Fruit fly (Drosophila melanogaster) whole organism, embryonic: Measurements from ENCODE around the gene CG6094.

ENCODE experiments used
- CG10274 ChIP-seq: fragments of 200-800 bp; sonication (Bioruptor generic); optimal IDR thresholded peaks from 3 replicates; lab custom pipeline; 2017; ENCODE audit warnings: missing biosample characterization, mild to moderate bottlenecking, missing genetic modification characterization
- CG11247 ChIP-seq: fragments of 200-800 bp; sonication (Bioruptor generic); IDR thresholded peaks from 2 replicates; pipeline ENCODE4 v1.3.6; 2022; ENCODE audit warnings: missing biosample characterization, missing genetic modification characterization
- CG12769 ChIP-seq: fragments of 200-800 bp; sonication (Bioruptor generic); optimal IDR thresholded peaks from 2 replicates; lab custom pipeline; 2019; ENCODE audit warnings: missing biosample characterization, mild to moderate bottlenecking, missing genetic modification characterization, moderate library complexity
- CG15073 ChIP-seq: fragments of 200-800 bp; sonication (Bioruptor generic); optimal IDR thresholded peaks from 2 replicates; lab custom pipeline; 2016; ENCODE audit warnings: missing biosample characterization, missing genetic modification characterization
- CG16815 ChIP-seq: fragments of 200-800 bp; sonication (Bioruptor generic); optimal IDR thresholded peaks from 3 replicates; lab custom pipeline; 2017; ENCODE audit warnings: missing biosample characterization, mild to moderate bottlenecking, missing genetic modification characterization
- CG17912 ChIP-seq: fragments of 200-800 bp; sonication (Bioruptor generic); optimal IDR thresholded peaks from 2 replicates; lab custom pipeline; 2018; ENCODE audit warnings: missing biosample characterization, mild to moderate bottlenecking, missing genetic modification characterization
- CG18599 ChIP-seq: fragments of 200-800 bp; sonication (Bioruptor generic); optimal IDR thresholded peaks from 3 replicates; lab custom pipeline; 2017; ENCODE audit warnings: missing biosample characterization, missing genetic modification characterization, mild to moderate bottlenecking, moderate library complexity, missing genetic modification reagents
- CG31365 ChIP-seq: fragments of 200-800 bp; sonication (Bioruptor generic); optimal IDR thresholded peaks from 2 replicates; lab custom pipeline; 2018; ENCODE audit warnings: missing biosample characterization, mild to moderate bottlenecking, missing genetic modification characterization
- CG3281 ChIP-seq: fragments of 200-800 bp; sonication (Bioruptor generic); optimal IDR thresholded peaks from 3 replicates; lab custom pipeline; 2017; ENCODE audit warnings: missing biosample characterization, mild to moderate bottlenecking, missing genetic modification characterization
- CG43689 ChIP-seq: fragments of 200-800 bp; sonication (Bioruptor generic); IDR thresholded peaks from 2 replicates; pipeline ENCODE4 v1.3.6; 2022; ENCODE audit warnings: missing biosample characterization, missing genetic modification characterization
- CG6175 ChIP-seq: fragments of 200-800 bp; sonication (Bioruptor generic); IDR thresholded peaks from 3 replicates; pipeline ENCODE4 v1.3.6; 2022; ENCODE audit warnings: missing biosample characterization, missing genetic modification characterization
- CG8089 ChIP-seq: fragments of 200-800 bp; sonication (Bioruptor generic); optimal IDR thresholded peaks from 3 replicates; lab custom pipeline; 2016; ENCODE audit warnings: missing biosample characterization, missing genetic modification characterization
- CG8281 ChIP-seq: fragments of 200-800 bp; sonication (Bioruptor generic); optimal IDR thresholded peaks from 2 replicates; lab custom pipeline; 2018; ENCODE audit warnings: missing biosample characterization, mild to moderate bottlenecking, missing genetic modification characterization, moderate library complexity
- CG8765 ChIP-seq: fragments of 200-800 bp; sonication (Bioruptor generic); IDR thresholded peaks from 2 replicates; pipeline ENCODE4 v1.3.6; 2022; ENCODE audit warnings: missing biosample characterization, missing genetic modification characterization
- CG8924 ChIP-seq: fragments of 200-800 bp; optimal IDR thresholded peaks from 3 replicates; lab custom pipeline; 2019; ENCODE audit warnings: missing biosample characterization, mild to moderate bottlenecking, missing genetic modification characterization, moderate library complexity
- CkIIα-i1 ChIP-seq: fragments of 200-800 bp; sonication (Bioruptor generic); IDR thresholded peaks from 2 replicates; pipeline ENCODE4 v1.3.6; 2022; ENCODE audit warnings: missing biosample characterization, missing genetic modification characterization
- D19B ChIP-seq: fragments of 200-800 bp; sonication (Bioruptor generic); optimal IDR thresholded peaks from 2 replicates; lab custom pipeline; 2017; ENCODE audit warnings: missing biosample characterization, mild to moderate bottlenecking, missing genetic modification characterization
- Dek ChIP-seq: fragments of 200-800 bp; sonication (Bioruptor generic); optimal IDR thresholded peaks from 3 replicates; lab custom pipeline; 2019; ENCODE audit warnings: missing biosample characterization, mild to moderate bottlenecking, missing genetic modification characterization, moderate library complexity
- Dip2 ChIP-seq: fragments of 200-800 bp; sonication (Bioruptor generic); IDR thresholded peaks from 2 replicates; pipeline ENCODE4 v1.3.6; 2022; ENCODE audit warnings: missing biosample characterization, missing genetic modification characterization
- ERR ChIP-seq: fragments of 200-800 bp; sonication (Bioruptor generic); optimal IDR thresholded peaks from 2 replicates; lab custom pipeline; 2016; ENCODE audit warnings: missing biosample characterization, missing genetic modification characterization
- GATAe ChIP-seq: fragments of 200-800 bp; sonication (Bioruptor generic); conservative IDR thresholded peaks from 2 replicates; pipeline ENCODE4 v1.3.6; 2022; ENCODE audit warnings: missing biosample characterization, missing genetic modification characterization
- Hey ChIP-seq: fragments of 200-800 bp; sonication (Bioruptor generic); optimal IDR thresholded peaks from 3 replicates; lab custom pipeline; 2018; ENCODE audit warnings: missing biosample characterization, mild to moderate bottlenecking, missing genetic modification characterization
- HmgD ChIP-seq: fragments of 200-800 bp; sonication (Bioruptor generic); optimal IDR thresholded peaks from 3 replicates; lab custom pipeline; 2016; ENCODE audit warnings: missing biosample characterization, missing genetic modification characterization
- Hmx ChIP-seq: fragments of 200-800 bp; sonication (Bioruptor generic); optimal IDR thresholded peaks from 2 replicates; lab custom pipeline; 2016; ENCODE audit warnings: missing biosample characterization, missing genetic modification characterization
- Mad ChIP-seq: fragments of 200-800 bp; sonication (Bioruptor generic); optimal IDR thresholded peaks from 2 replicates; lab custom pipeline; 2016; ENCODE audit warnings: missing biosample characterization, missing genetic modification characterization
- Max ChIP-seq: fragments of 200-800 bp; sonication (Bioruptor generic); optimal IDR thresholded peaks from 2 replicates; lab custom pipeline; 2016; ENCODE audit warnings: missing biosample characterization, mild to moderate bottlenecking, missing genetic modification characterization
- Med ChIP-seq: fragments of 200-800 bp; sonication (Bioruptor generic); peaks from one replicate; lab custom pipeline; 2016; ENCODE audit warnings: missing biosample characterization, missing genetic modification characterization, mild to moderate bottlenecking, inconsistent platforms, moderate library complexity
- Myb ChIP-seq: fragments of 200-800 bp; sonication (Bioruptor generic); optimal IDR thresholded peaks from 2 replicates; lab custom pipeline; 2016; ENCODE audit warnings: missing biosample characterization, missing genetic modification characterization
- Opbp ChIP-seq: fragments of 200-800 bp; sonication (Bioruptor generic); IDR thresholded peaks from 3 replicates; pipeline ENCODE4 v1.3.6; 2022; ENCODE audit warnings: missing biosample characterization, missing genetic modification characterization; ENCODE audit not compliant: partially characterized antibody
- Poxn ChIP-seq: fragments of 200-800 bp; sonication (Bioruptor generic); IDR thresholded peaks from 2 replicates; pipeline ENCODE4 v1.3.6; 2022; ENCODE audit warnings: missing biosample characterization, missing genetic modification characterization
- Rfx ChIP-seq: fragments of 200-800 bp; sonication (Bioruptor generic); IDR thresholded peaks from 2 replicates; pipeline ENCODE4 v1.3.6; 2022; ENCODE audit warnings: missing biosample characterization, missing genetic modification characterization
- Scr ChIP-seq: fragments of 200-800 bp; sonication (Bioruptor generic); IDR thresholded peaks from 2 replicates; pipeline ENCODE4 v1.3.6; 2022; ENCODE audit warnings: missing biosample characterization, missing genetic modification characterization; ENCODE audit not compliant: partially characterized antibody
- Sox100B ChIP-seq: fragments of 200-800 bp; sonication (Bioruptor generic); optimal IDR thresholded peaks from 3 replicates; lab custom pipeline; 2018; ENCODE audit warnings: missing biosample characterization, mild to moderate bottlenecking, missing genetic modification characterization
- ac ChIP-seq: fragments of 200-800 bp; sonication (Bioruptor generic); optimal IDR thresholded peaks from 3 replicates; lab custom pipeline; 2017; ENCODE audit warnings: missing biosample characterization, mild to moderate bottlenecking, missing genetic modification characterization
- ara ChIP-seq: fragments of 200-800 bp; sonication (Bioruptor generic); IDR thresholded peaks from 2 replicates; pipeline ENCODE4 v1.3.6; 2022; ENCODE audit warnings: missing biosample characterization, missing genetic modification characterization
- az2 ChIP-seq: fragments of 200-800 bp; sonication (Bioruptor generic); optimal IDR thresholded peaks from 3 replicates; lab custom pipeline; 2016; ENCODE audit warnings: missing biosample characterization, missing genetic modification characterization
- chn ChIP-seq: fragments of 200-800 bp; sonication (Bioruptor generic); optimal IDR thresholded peaks from 2 replicates; lab custom pipeline; 2016; ENCODE audit warnings: missing biosample characterization, missing genetic modification characterization
- ci ChIP-seq: fragments of 200-800 bp; sonication (Bioruptor generic); IDR thresholded peaks from 3 replicates; pipeline ENCODE4 v1.3.6; 2022; ENCODE audit warnings: missing biosample characterization, missing genetic modification characterization
- fd3F ChIP-seq: fragments of 200-800 bp; sonication (Bioruptor generic); optimal IDR thresholded peaks from 2 replicates; lab custom pipeline; 2018; ENCODE audit warnings: missing biosample characterization, mild to moderate bottlenecking, missing genetic modification characterization, moderate library complexity
- ind ChIP-seq: fragments of 200-800 bp; sonication (Bioruptor generic); optimal IDR thresholded peaks from 3 replicates; lab custom pipeline; 2016; ENCODE audit warnings: missing biosample characterization, missing genetic modification characterization
- ken ChIP-seq: fragments of 200-800 bp; sonication (Bioruptor generic); IDR thresholded peaks from 3 replicates; pipeline ENCODE4 v1.3.6; 2022; ENCODE audit warnings: missing biosample characterization, missing genetic modification characterization
- lbe ChIP-seq: fragments of 200-800 bp; sonication (Bioruptor generic); optimal IDR thresholded peaks from 2 replicates; lab custom pipeline; 2016; ENCODE audit warnings: missing biosample characterization, mild to moderate bottlenecking, missing genetic modification characterization
- maf-S ChIP-seq: fragments of 200-800 bp; sonication (Bioruptor generic); optimal IDR thresholded peaks from 2 replicates; lab custom pipeline; 2016; ENCODE audit warnings: missing biosample characterization, missing genetic modification characterization
- mld ChIP-seq: fragments of 200-800 bp; sonication (Bioruptor generic); IDR thresholded peaks from 3 replicates; pipeline ENCODE4 v1.3.6; 2022; ENCODE audit warnings: missing biosample characterization, missing genetic modification characterization; ENCODE audit not compliant: partially characterized antibody
- pan ChIP-seq, 4 experiments: fragments of >200 bp in 3 of 4; fragments of 200-800 bp in 1 of 4; sonication (Bioruptor generic) in 1 of 4; optimal IDR thresholded peaks in 3 of 4; IDR thresholded peaks in 1 of 4; 2 replicates each; pipeline versions ENCODE4 v1.3.6 to Lab custom; 2017 to 2022; ENCODE audit warnings: missing biosample characterization in 2 of 4, missing genetic modification characterization in 2 of 4, mixed read lengths in 1 of 4
- sisA ChIP-seq: fragments of 200-800 bp; sonication (Bioruptor generic); IDR thresholded peaks from 2 replicates; pipeline ENCODE4 v1.3.6; 2022; ENCODE audit warnings: missing biosample characterization, missing genetic modification characterization
- slp2 ChIP-seq: fragments of 200-800 bp; sonication (Bioruptor generic); optimal IDR thresholded peaks from 2 replicates; lab custom pipeline; 2016; ENCODE audit warnings: missing biosample characterization, missing genetic modification characterization
- sna ChIP-seq: fragments of 200-800 bp; sonication (Bioruptor generic); IDR thresholded peaks from 2 replicates; pipeline ENCODE4 v1.3.6; 2022; ENCODE audit warnings: missing biosample characterization, missing genetic modification characterization; ENCODE audit not compliant: partially characterized antibody
- ssp ChIP-seq: fragments of 200-800 bp; sonication (Bioruptor generic); IDR thresholded peaks from 2 replicates; pipeline ENCODE4 v1.3.6; 2022; ENCODE audit warnings: missing biosample characterization, missing genetic modification characterization
- vfl ChIP-seq: fragments of 200-800 bp; sonication (Bioruptor generic); optimal IDR thresholded peaks from 2 replicates; lab custom pipeline; 2016; ENCODE audit warnings: missing biosample characterization, missing genetic modification characterization
- wek ChIP-seq: fragments of 200-800 bp; sonication (Bioruptor generic); optimal IDR thresholded peaks from 3 replicates; lab custom pipeline; 2018; ENCODE audit warnings: missing biosample characterization, mild to moderate bottlenecking, missing genetic modification characterization, moderate library complexity

Gene CG6094

dm6 chr2L:10552807-10553206 lies 45.9 kb downstream of the CG6094 start (continued):
- TF ChIP-seq CG8281 (peak; percentile 17), CG11247 (GFP tag; lab: Robert Waterston, UW) (no peak), fd3F (GFP tag; lab: Kevin White, UChicago) (peak; percentile 10), Max (GFP tag; lab: Kevin White, UChicago) (no peak), CG43689 (GFP tag; lab: Robert Waterston, UW) (no peak), sna (GFP tag; lab: Robert Waterston, UW) (no peak), CG8765 (GFP tag; lab: Robert Waterston, UW) (no peak), slp2 (no peak), pan (optimal IDR thresholded peaks at IDR 0.05; lab: Kevin White, UChicago) (no peak), pan (GFP tag; optimal IDR thresholded peaks at IDR 0.05 in 1 of 2, IDR thresholded peaks at IDR 0.05 in 1 of 2) (peak in 1 of 2 experiments; percentile 11), CG12769 (tag; lab: Kevin White, UChicago) (peak; percentile 0), ind (no peak), sisA (GFP tag; lab: Robert Waterston, UW) (no peak), chn (no peak), mld (no peak), Hmx (GFP tag; lab: Kevin White, UChicago) (no peak), az2 (GFP tag; lab: Kevin White, UChicago) (no peak), CG31365 (no peak), Rfx (GFP tag; lab: Robert Waterston, UW) (peak; percentile 52; the same call in 1 of the 2 replicates), ci (GFP tag; lab: Robert Waterston, UW) (peak; percentile 38; the same call in 1 of the 3 replicates), maf-S (no peak), lbe (GFP tag; lab: Kevin White, UChicago) (peak; percentile 4), Med (GFP tag; lab: Kevin White, UChicago) (peak; percentile 80), CG6175 (no peak), CG3281 (GFP tag; lab: Kevin White, UChicago) (peak; percentile 9), CG8924 (tag; lab: Kevin White, UChicago) (no peak), Poxn (GFP tag; lab: Robert Waterston, UW) (no peak), wek (GFP tag; lab: Kevin White, UChicago) (peak; percentile 45), HmgD (GFP tag; lab: Kevin White, UChicago) (no peak), vfl (GFP tag; lab: Kevin White, UChicago) (no peak), ken (GFP tag; lab: Robert Waterston, UW) (0 out of 3 replicates have a peak, but pooled peaks have one; percentile 23), ERR (GFP tag; lab: Kevin White, UChicago) (no peak), ara (GFP tag; lab: Robert Waterston, UW) (peak; percentile 66), Hey (no peak), CG18599 (GFP tag; lab: Kevin White, UChicago) (peak; percentile 18), Sox100B (GFP tag; lab: Kevin White, UChicago) (peak; percentile 4), Mad (GFP tag; lab: Kevin White, UChicago) (no peak), GATAe (GFP tag; lab: Robert Waterston, UW) (no peak), CG8089 (GFP tag; lab: Kevin White, UChicago) (peak; percentile 11), Scr (no peak), ac (peak; percentile 37), Dip2 (GFP tag; lab: Robert Waterston, UW) (no peak), Opbp (GFP tag; lab: Robert Waterston, UW) (no peak), CG15073 (GFP tag; lab: Kevin White, UChicago) (no peak), CG17912 (GFP tag; lab: Kevin White, UChicago) (no peak), ssp (GFP tag; lab: Robert Waterston, UW) (no peak), Myb (GFP tag; lab: Kevin White, UChicago) (no peak), Dek (tag; lab: Kevin White, UChicago) (no peak), D19B (GFP tag; lab: Kevin White, UChicago) (no peak), CkIIα-i1 (GFP tag; lab: Robert Waterston, UW) (no peak), CG16815 (no peak), CG10274 (GFP tag; lab: Kevin White, UChicago) (no peak)
